Fruit fly (Drosophila melanogaster) whole organism, wandering third instar larva: Measurements from ENCODE around the gene Alp13.

Experiments used
- CG32264 ChIP-seq: fragments of 200-800 bp; sonication (Bioruptor generic); optimal IDR thresholded peaks from 2 replicates; lab custom pipeline; 2016; ENCODE audit warnings: missing biosample characterization, missing genetic modification characterization
- CG9705 ChIP-seq: fragments of 200-800 bp; sonication (Bioruptor generic); optimal IDR thresholded peaks from 2 replicates; lab custom pipeline; 2018; ENCODE audit warnings: missing biosample characterization, mild to moderate bottlenecking, missing genetic modification characterization
- CrebA ChIP-seq: fragments of 200-800 bp; sonication (Bioruptor generic); optimal IDR thresholded peaks from 2 replicates; lab custom pipeline; 2016; ENCODE audit warnings: missing biosample characterization, mild to moderate bottlenecking, missing genetic modification characterization, borderline replicate concordance
- Dfd ChIP-seq: fragments of >200 bp; optimal IDR thresholded peaks from 2 replicates; lab custom pipeline; 2017; ENCODE audit warnings: missing biosample characterization, missing genetic modification characterization
- Dif ChIP-seq: fragments of 200-275, 200-300 bp; sonication (Bioruptor generic); optimal IDR thresholded peaks from 2 replicates; lab custom pipeline; 2018; ENCODE audit warnings: missing biosample characterization, missing genetic modification characterization; ENCODE audit not compliant: partially characterized antibody
- GATAd ChIP-seq: sonication (Bioruptor generic); optimal IDR thresholded peaks from 2 replicates; lab custom pipeline; 2016; ENCODE audit warnings: missing biosample characterization, missing genetic modification characterization
- HLH106 ChIP-seq: fragments of 200-800 bp; optimal IDR thresholded peaks from 3 replicates; lab custom pipeline; 2019; ENCODE audit warnings: missing biosample characterization, mild to moderate bottlenecking, missing genetic modification characterization, moderate library complexity
- Hnf4 ChIP-seq: fragments of 200-800 bp; sonication (Bioruptor generic); optimal IDR thresholded peaks from 2 replicates; lab custom pipeline; 2016; ENCODE audit warnings: missing biosample characterization, mild to moderate bottlenecking, missing genetic modification characterization
- Hr78 ChIP-seq: fragments of >200 bp; optimal IDR thresholded peaks from 2 replicates; lab custom pipeline; 2017; ENCODE audit warnings: missing biosample characterization, missing genetic modification characterization
- Hr83 ChIP-seq: fragments of 200-300 bp; sonication (Bioruptor generic); optimal IDR thresholded peaks from 2 replicates; lab custom pipeline; 2016; ENCODE audit warnings: missing biosample characterization, mild to moderate bottlenecking, missing genetic modification characterization, moderate library complexity; ENCODE audit not compliant: poor library complexity, severe bottlenecking
- Jra ChIP-seq: sonication (Bioruptor generic); optimal IDR thresholded peaks from 2 replicates; lab custom pipeline; 2016; ENCODE audit warnings: missing biosample characterization, missing genetic modification characterization
- Mio ChIP-seq: sonication (Bioruptor generic); optimal IDR thresholded peaks from 2 replicates; lab custom pipeline; 2016; ENCODE audit warnings: missing biosample characterization, missing genetic modification characterization
- Myc ChIP-seq: fragments of >200 bp; optimal IDR thresholded peaks from 2 replicates; lab custom pipeline; 2017
- N ChIP-seq: fragments of >200 bp; optimal IDR thresholded peaks from 2 replicates; lab custom pipeline; 2018; ENCODE audit warnings: missing biosample characterization, missing external identifiers, missing genetic modification characterization
- OdsH ChIP-seq: fragments of 200-800 bp; sonication (Bioruptor generic); optimal IDR thresholded peaks from 2 replicates; lab custom pipeline; 2016; ENCODE audit warnings: missing biosample characterization, mild to moderate bottlenecking, missing genetic modification characterization
- Rel ChIP-seq, 2 experiments: fragments of 200-800 bp; sonication (Bioruptor generic) in 1 of 2; optimal IDR thresholded peaks; 2 replicates in 1 of 2; 3 replicates in 1 of 2; lab custom pipeline; 2016 to 2019; ENCODE audit warnings: mild to moderate bottlenecking in 2 of 2, missing biosample characterization in 2 of 2, missing genetic modification characterization in 2 of 2, moderate library complexity in 1 of 2
- Sp1 ChIP-seq: fragments of 200-800 bp; sonication (Bioruptor generic); optimal IDR thresholded peaks from 3 replicates; lab custom pipeline; 2019; ENCODE audit warnings: missing biosample characterization, mild to moderate bottlenecking, missing genetic modification characterization, moderate library complexity
- Vsx2 ChIP-seq: fragments of 200-300, 225-300 bp; sonication (Bioruptor generic); optimal IDR thresholded peaks from 2 replicates; lab custom pipeline; 2018; ENCODE audit warnings: missing biosample characterization, missing genetic modification characterization; ENCODE audit not compliant: partially characterized antibody
- br ChIP-seq: fragments of 200-800 bp; sonication (Bioruptor generic); optimal IDR thresholded peaks from 2 replicates; lab custom pipeline; 2016; ENCODE audit warnings: missing biosample characterization, missing genetic modification characterization
- brk ChIP-seq: fragments of 200-800 bp; sonication (Bioruptor generic); optimal IDR thresholded peaks from 2 replicates; lab custom pipeline; 2016; ENCODE audit warnings: missing biosample characterization, mild to moderate bottlenecking, missing genetic modification characterization
- dl ChIP-seq, 2 experiments: fragments of 175-275, 200-275 bp in 1 of 2; fragments of 200-275 bp in 1 of 2; sonication (Bioruptor generic); optimal IDR thresholded peaks; lab custom pipeline; 2018; ENCODE audit warnings: mild to moderate bottlenecking in 2 of 2, missing biosample characterization in 2 of 2, missing genetic modification characterization in 2 of 2, moderate library complexity in 2 of 2; ENCODE audit not compliant: partially characterized antibody in 2 of 2, insufficient read depth in 1 of 2
- dmrt93B ChIP-seq: fragments of 200-800 bp; sonication (Bioruptor generic); optimal IDR thresholded peaks from 2 replicates; lab custom pipeline; 2018; ENCODE audit warnings: missing biosample characterization, mild to moderate bottlenecking, missing genetic modification characterization
- dsf ChIP-seq: sonication (Bioruptor generic); optimal IDR thresholded peaks from 2 replicates; lab custom pipeline; 2016; ENCODE audit warnings: missing biosample characterization, missing genetic modification characterization, borderline replicate concordance
- ey ChIP-seq: fragments of 200-800 bp; sonication (Bioruptor generic); optimal IDR thresholded peaks from 2 replicates; lab custom pipeline; 2016; ENCODE audit warnings: missing biosample characterization, missing genetic modification characterization
- foxo ChIP-seq, 2 experiments: fragments of 200-800 bp; sonication (Bioruptor generic); optimal IDR thresholded peaks; 2 replicates in 1 of 2; 3 replicates in 1 of 2; lab custom pipeline; 2016 to 2017; ENCODE audit warnings: missing biosample characterization in 2 of 2, missing genetic modification characterization in 2 of 2
- fru ChIP-seq: fragments of 200-800 bp; sonication (Bioruptor generic); optimal IDR thresholded peaks from 3 replicates; lab custom pipeline; 2016; ENCODE audit warnings: missing biosample characterization, mild to moderate bottlenecking, missing genetic modification characterization
- h ChIP-seq: fragments of 200-800 bp; sonication (Bioruptor generic); optimal IDR thresholded peaks from 3 replicates; lab custom pipeline; 2016; ENCODE audit warnings: missing biosample characterization, mild to moderate bottlenecking, missing genetic modification characterization
- jim ChIP-seq: fragments of 175-275, 200-325 bp; sonication (Bioruptor generic); optimal IDR thresholded peaks from 2 replicates; lab custom pipeline; 2016; ENCODE audit warnings: missing biosample characterization, mild to moderate bottlenecking, missing genetic modification characterization
- lola ChIP-seq: fragments of >200 bp; optimal IDR thresholded peaks from 2 replicates; lab custom pipeline; 2017; ENCODE audit warnings: missing biosample characterization, missing genetic modification characterization
- psq ChIP-seq: fragments of 200-800 bp; sonication (Bioruptor generic); optimal IDR thresholded peaks from 3 replicates; lab custom pipeline; 2017; ENCODE audit warnings: missing biosample characterization, mild to moderate bottlenecking, missing genetic modification characterization, moderate library complexity
- rgr ChIP-seq: fragments of 200-800 bp; sonication (Bioruptor generic); optimal IDR thresholded peaks from 3 replicates; lab custom pipeline; 2016; ENCODE audit warnings: missing biosample characterization, mild to moderate bottlenecking, missing genetic modification characterization
- sage ChIP-seq: fragments of 200-800 bp; sonication (Bioruptor generic); optimal IDR thresholded peaks from 2 replicates; lab custom pipeline; 2016; ENCODE audit warnings: missing biosample characterization, mild to moderate bottlenecking, missing genetic modification characterization
- sv ChIP-seq: fragments of 200-800 bp; sonication (Bioruptor generic); optimal IDR thresholded peaks from 3 replicates; lab custom pipeline; 2016; ENCODE audit warnings: missing biosample characterization, missing genetic modification characterization
- tai ChIP-seq: sonication (Bioruptor generic); optimal IDR thresholded peaks from 2 replicates; lab custom pipeline; 2016; ENCODE audit warnings: missing biosample characterization, missing genetic modification characterization
- usp ChIP-seq: fragments of >200 bp; optimal IDR thresholded peaks from 2 replicates; lab custom pipeline; 2017; ENCODE audit warnings: missing biosample characterization, missing genetic modification characterization
- woc ChIP-seq: sonication (Bioruptor generic); optimal IDR thresholded peaks from 2 replicates; lab custom pipeline; 2016; ENCODE audit warnings: missing biosample characterization, mild to moderate bottlenecking, missing genetic modification characterization

The Alp13 gene

DNA sequence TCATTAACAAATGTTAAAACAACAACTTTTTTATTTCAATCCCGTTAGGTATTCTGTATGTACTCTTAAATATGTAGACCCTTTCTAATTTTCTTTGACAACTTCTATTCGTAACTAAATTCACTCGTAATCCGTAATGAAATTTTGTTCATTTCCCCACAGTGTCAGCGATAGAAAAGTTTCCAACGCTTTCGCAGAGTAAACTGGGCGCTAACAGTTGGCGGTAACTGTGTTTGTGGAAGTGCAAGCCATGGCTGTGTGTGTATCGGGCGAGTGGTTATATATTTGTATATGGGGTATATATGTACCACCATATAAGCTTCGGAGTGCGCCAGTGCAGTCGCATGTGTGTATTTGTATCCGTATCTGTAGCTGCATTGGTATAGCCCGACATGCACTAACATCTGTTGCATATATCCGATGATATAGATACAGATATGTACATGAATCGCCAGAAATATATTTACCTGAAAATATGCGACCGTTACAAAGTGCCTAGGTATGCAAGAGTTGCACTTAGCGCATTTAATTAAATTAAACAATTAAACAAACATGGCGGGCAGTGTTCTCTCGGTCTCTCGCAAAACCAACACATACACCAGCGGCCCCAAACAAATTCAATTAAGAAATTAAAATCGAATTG lies 6.4 kb upstream of the Alp13 start:
- TF ChIP-seq lola (GFP tag; lab: Kevin White, UChicago) = no peak
- TF ChIP-seq psq (GFP tag; lab: Kevin White, UChicago) = no peak
- peak; percentile 32 for TF ChIP-seq HLH106
- TF ChIP-seq woc = peak; percentile 78
- no peak for TF ChIP-seq sv
- peak; percentile 34 for TF ChIP-seq ey (GFP tag; lab: Kevin White, UChicago)
- peak; percentile 25 for TF ChIP-seq Dif (GFP tag; lab: Kevin White, UChicago)
- TF ChIP-seq h = peak; percentile 44
- TF ChIP-seq Jra (GFP tag; lab: Kevin White, UChicago) = no peak
- peak; percentile 42 for TF ChIP-seq Hnf4
- no peak for TF ChIP-seq CrebA (GFP tag; lab: Kevin White, UChicago)
- no peak for TF ChIP-seq CG32264 (GFP tag; lab: Kevin White, UChicago)
- TF ChIP-seq rgr (GFP tag; lab: Kevin White, UChicago) = peak; percentile 22
- TF ChIP-seq foxo (GFP tag; optimal IDR thresholded peaks at IDR 0.05; lab: Kevin White, UChicago) = peak in 1 of 2 experiments; percentile 28
- no peak for TF ChIP-seq Rel (GFP tag; optimal IDR thresholded peaks at IDR 0.05; lab: Kevin White, UChicago)
- no peak for TF ChIP-seq Rel (tag; optimal IDR thresholded peaks at IDR 0.05; lab: Kevin White, UChicago)
- no peak for TF ChIP-seq Mio (GFP tag; lab: Kevin White, UChicago)
- no peak for TF ChIP-seq jim

dm6 chr3R:10080699-10081098 lies 5.5 kb upstream of the Alp13 start:
- TF ChIP-seq dsf (GFP tag; lab: Kevin White, UChicago) (no peak), fru (peak; percentile 33), h (no peak), N (peak; percentile 22), OdsH (GFP tag; lab: Kevin White, UChicago) (peak; percentile 6), Hr78 (GFP tag; lab: Kevin White, UChicago) (no peak), Jra (GFP tag; lab: Kevin White, UChicago) (peak; percentile 1), lola (GFP tag; lab: Kevin White, UChicago) (no peak), Dif (GFP tag; lab: Kevin White, UChicago) (no peak)

DNA sequence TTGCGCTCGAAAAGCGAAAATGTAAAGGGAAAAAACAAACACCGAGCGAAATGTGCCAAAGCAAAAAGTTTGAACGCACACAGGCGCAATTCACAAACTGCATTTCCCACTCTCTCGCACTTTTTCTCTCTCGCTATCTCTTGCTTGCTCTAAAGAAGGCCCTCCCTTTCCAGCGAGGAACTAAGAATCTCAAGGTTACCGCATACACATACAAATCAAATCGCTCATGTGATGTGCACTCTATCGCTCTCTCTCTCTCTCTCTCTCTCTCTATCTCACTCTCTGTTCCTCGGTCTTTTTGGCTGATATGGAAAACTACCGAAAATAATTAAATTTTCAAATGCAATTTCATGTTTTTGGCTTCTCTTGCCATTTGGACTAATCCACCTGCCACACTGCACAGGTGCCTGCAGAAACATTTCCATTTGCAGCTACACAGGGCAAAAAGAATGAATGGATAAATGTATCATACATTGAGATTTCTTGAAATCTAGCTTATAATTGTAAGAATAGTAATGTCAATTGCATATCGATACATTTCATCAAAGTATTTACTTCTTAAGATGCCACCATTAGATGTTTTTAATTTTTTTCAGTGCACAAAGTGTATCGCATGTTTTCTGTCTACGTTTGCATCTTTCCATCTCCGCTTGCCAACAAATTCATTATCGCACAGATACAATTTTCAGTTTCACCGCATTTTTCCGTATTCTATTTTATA lies 4.3 kb upstream of the Alp13 start:
- no peak for TF ChIP-seq usp (GFP tag; lab: Kevin White, UChicago)
- peak; percentile 57 for TF ChIP-seq Jra (GFP tag; lab: Kevin White, UChicago)
- no peak for TF ChIP-seq sv
- TF ChIP-seq Mio (GFP tag; lab: Kevin White, UChicago) = no peak
- TF ChIP-seq Sp1 (GFP tag; lab: Kevin White, UChicago) = peak; percentile 43
- no peak for TF ChIP-seq Dfd (GFP tag; lab: Kevin White, UChicago)
- no peak for TF ChIP-seq CrebA (GFP tag; lab: Kevin White, UChicago)
- peak; percentile 38 for TF ChIP-seq psq (GFP tag; lab: Kevin White, UChicago)
- peak; percentile 71 for TF ChIP-seq Hnf4
- no peak for TF ChIP-seq Hr83 (GFP tag; lab: Kevin White, UChicago)
- TF ChIP-seq sage (GFP tag; lab: Kevin White, UChicago) = no peak
- TF ChIP-seq brk (GFP tag; lab: Kevin White, UChicago) = peak; percentile 24
- TF ChIP-seq HLH106 = peak; percentile 58
- TF ChIP-seq N = peak; percentile 24
- peak; percentile 66 for TF ChIP-seq OdsH (GFP tag; lab: Kevin White, UChicago)
- peak; percentile 11 for TF ChIP-seq dmrt93B
- no peak for TF ChIP-seq lola (GFP tag; lab: Kevin White, UChicago)
- TF ChIP-seq CG9705 (GFP tag; lab: Kevin White, UChicago) = no peak
- no peak for TF ChIP-seq Vsx2
- TF ChIP-seq CG32264 (GFP tag; lab: Kevin White, UChicago) = no peak
- TF ChIP-seq Myc (lab: Kevin White, UChicago) = no peak
- peak; percentile 80 for TF ChIP-seq rgr (GFP tag; lab: Kevin White, UChicago)
- TF ChIP-seq dsf (GFP tag; lab: Kevin White, UChicago) = peak; percentile 29
- TF ChIP-seq dl (GFP tag; optimal IDR thresholded peaks at IDR 0.05; lab: Kevin White, UChicago; ENCODE audit: insufficient read depth in 1 of 2, partially characterized antibody in 2 of 2) = peak in 1 of 2 experiments; percentile 3
- TF ChIP-seq br = peak; percentile 52
- peak; percentile 53 for TF ChIP-seq tai
- TF ChIP-seq GATAd (GFP tag; lab: Kevin White, UChicago) = no peak
- peak; percentile 79 for TF ChIP-seq ey (GFP tag; lab: Kevin White, UChicago)
- TF ChIP-seq foxo (GFP tag; optimal IDR thresholded peaks at IDR 0.05; lab: Kevin White, UChicago) = peak in 1 of 2 experiments; percentile 75
- TF ChIP-seq fru = peak; percentile 67
- TF ChIP-seq h = peak; percentile 73
- TF ChIP-seq woc = peak; percentile 20
- TF ChIP-seq Hr78 (GFP tag; lab: Kevin White, UChicago) = no peak
- TF ChIP-seq Rel (GFP tag; optimal IDR thresholded peaks at IDR 0.05; lab: Kevin White, UChicago) = no peak
- TF ChIP-seq Rel (tag; optimal IDR thresholded peaks at IDR 0.05; lab: Kevin White, UChicago) = no peak
- peak; percentile 32 for TF ChIP-seq Dif (GFP tag; lab: Kevin White, UChicago)
- TF ChIP-seq jim = no peak
